Worm (Caenorhabditis elegans): ENCODE results near the gene srg-45.

DNA sequence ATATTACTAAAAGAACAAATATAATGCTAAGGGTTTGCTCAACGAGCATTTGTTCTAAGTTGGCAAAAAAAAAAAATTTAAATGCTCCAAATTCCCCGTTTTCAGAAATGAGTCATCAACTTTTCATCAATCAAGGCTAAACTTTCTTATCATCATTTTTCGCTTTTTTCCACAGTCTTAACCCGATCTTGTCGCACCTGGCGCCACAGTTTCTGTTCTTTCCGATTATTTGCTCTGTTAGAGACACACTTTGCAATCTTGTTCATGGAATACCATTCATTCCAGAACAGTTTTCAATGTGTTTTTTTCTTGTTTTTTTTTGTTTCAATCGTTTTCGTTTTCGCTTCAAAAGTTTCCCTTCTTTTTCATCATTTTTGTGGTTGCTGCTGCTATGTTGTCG lies 9.1 kb upstream of the srg-45 start:
- TF ChIP-seq tra-4 (tag; optimal IDR thresholded peaks at IDR 0.05) (no peak), aly-1 (tag; optimal IDR thresholded peaks at IDR 0.05) (no peak), tbx-11 (GFP tag; IDR thresholded peaks at IDR 0.05) (no peak), flt-1 (GFP tag; IDR thresholded peaks at IDR 0.05) (no peak), hmg-4 (GFP tag; optimal IDR thresholded peaks at IDR 0.05) (no peak), scrt-1 (GFP tag; IDR thresholded peaks at IDR 0.05) (no peak), ceh-13 (GFP tag; optimal IDR thresholded peaks at IDR 0.05) (no peak), hnd-1 (tag; optimal IDR thresholded peaks at IDR 0.05) (no peak), ama-1 (optimal IDR thresholded peaks at IDR 0.05) (no peak)
